Fruit fly (Drosophila melanogaster) whole organism, embryonic: ENCODE measurements around the gene Tm1.
A peak's percentile ranks its signal among the peaks of the same experiment; 100 is the strongest.

Source experiments
- ATbp ChIP-seq: fragments of 200-800 bp; sonication (Bioruptor generic); optimal IDR thresholded peaks from 2 replicates; lab custom pipeline; 2017; ENCODE audit warnings: missing biosample characterization, mild to moderate bottlenecking, missing genetic modification characterization, missing genetic modification reagents
- Ada2b ChIP-seq: fragments of 200-800 bp; sonication (Bioruptor generic); IDR thresholded peaks from 2 replicates; pipeline ENCODE4 v1.3.6; 2022; ENCODE audit warnings: missing biosample characterization, missing genetic modification characterization
- Bteb2 ChIP-seq: fragments of 200-800 bp; sonication (Bioruptor generic); optimal IDR thresholded peaks from 2 replicates; lab custom pipeline; 2016; ENCODE audit warnings: missing biosample characterization, missing genetic modification characterization
- CG11085 ChIP-seq: fragments of 200-800 bp; sonication (Bioruptor generic); IDR thresholded peaks from 2 replicates; pipeline ENCODE4 v1.3.6; 2022; ENCODE audit warnings: missing biosample characterization, missing genetic modification characterization
- CG11247 ChIP-seq: fragments of 200-800 bp; sonication (Bioruptor generic); IDR thresholded peaks from 2 replicates; pipeline ENCODE4 v1.3.6; 2022; ENCODE audit warnings: missing biosample characterization, missing genetic modification characterization
- CG12942 ChIP-seq: fragments of 200-800 bp; sonication (Bioruptor generic); optimal IDR thresholded peaks from 3 replicates; lab custom pipeline; 2016; ENCODE audit warnings: missing biosample characterization, missing genetic modification characterization
- CG13424 ChIP-seq: fragments of 200-800 bp; sonication (Bioruptor generic); optimal IDR thresholded peaks from 2 replicates; lab custom pipeline; 2019; ENCODE audit warnings: missing biosample characterization, mild to moderate bottlenecking, missing genetic modification characterization, moderate library complexity
- CG15011 ChIP-seq: fragments of 200-800 bp; sonication (Bioruptor generic); optimal IDR thresholded peaks from 3 replicates; lab custom pipeline; 2018; ENCODE audit warnings: missing biosample characterization, mild to moderate bottlenecking, missing genetic modification characterization
- CG15073 ChIP-seq: fragments of 200-800 bp; sonication (Bioruptor generic); optimal IDR thresholded peaks from 2 replicates; lab custom pipeline; 2016; ENCODE audit warnings: missing biosample characterization, missing genetic modification characterization
- CG17186 ChIP-seq: fragments of 200-800 bp; sonication (Bioruptor generic); optimal IDR thresholded peaks from 3 replicates; lab custom pipeline; 2017; ENCODE audit warnings: missing biosample characterization, missing genetic modification reagents, missing genetic modification characterization
- CG17359 ChIP-seq: fragments of 200-800 bp; sonication (Bioruptor generic); optimal IDR thresholded peaks from 3 replicates; lab custom pipeline; 2018; ENCODE audit warnings: missing biosample characterization, mild to moderate bottlenecking, missing genetic modification characterization, moderate library complexity
- CG1792 ChIP-seq: fragments of 200-800 bp; sonication (Bioruptor generic); optimal IDR thresholded peaks from 2 replicates; lab custom pipeline; 2016; ENCODE audit warnings: missing biosample characterization, missing genetic modification characterization
- CG2199 ChIP-seq: fragments of 200-800 bp; sonication (Bioruptor generic); IDR thresholded peaks from 3 replicates; pipeline ENCODE4 v1.3.6; 2022; ENCODE audit warnings: missing biosample characterization, missing genetic modification characterization
- CG2202 ChIP-seq: fragments of 200-800 bp; sonication (Bioruptor generic); optimal IDR thresholded peaks from 2 replicates; lab custom pipeline; 2018; ENCODE audit warnings: missing biosample characterization, mild to moderate bottlenecking, missing genetic modification characterization
- CG30020 ChIP-seq: fragments of 200-800 bp; optimal IDR thresholded peaks from 2 replicates; lab custom pipeline; 2019; ENCODE audit warnings: missing biosample characterization, mild to moderate bottlenecking, missing genetic modification characterization, moderate library complexity
- CG4360 ChIP-seq: fragments of 200-800 bp; sonication (Bioruptor generic); IDR thresholded peaks from 2 replicates; pipeline ENCODE4 v1.3.6; 2022; ENCODE audit warnings: missing biosample characterization, missing genetic modification characterization
- CG4404 ChIP-seq: fragments of 200-800 bp; sonication (Bioruptor generic); IDR thresholded peaks from 2 replicates; pipeline ENCODE4 v1.3.6; 2022; ENCODE audit warnings: missing biosample characterization, missing genetic modification characterization
- CG6175 ChIP-seq: fragments of 200-800 bp; sonication (Bioruptor generic); IDR thresholded peaks from 3 replicates; pipeline ENCODE4 v1.3.6; 2022; ENCODE audit warnings: missing biosample characterization, missing genetic modification characterization
- CG7271 ChIP-seq: fragments of 200-800 bp; sonication (Bioruptor generic); optimal IDR thresholded peaks from 2 replicates; lab custom pipeline; 2018; ENCODE audit warnings: missing biosample characterization, mild to moderate bottlenecking, missing genetic modification characterization, moderate library complexity
- CG7556 ChIP-seq: fragments of 200-800 bp; sonication (Bioruptor generic); optimal IDR thresholded peaks from 2 replicates; lab custom pipeline; 2017; ENCODE audit warnings: missing biosample characterization, mild to moderate bottlenecking, missing genetic modification characterization
- CG8388 ChIP-seq: fragments of 200-800 bp; sonication (Bioruptor generic); optimal IDR thresholded peaks from 2 replicates; lab custom pipeline; 2019; ENCODE audit warnings: missing biosample characterization, mild to moderate bottlenecking, missing genetic modification characterization, moderate library complexity
- CG8924 ChIP-seq: fragments of 200-800 bp; optimal IDR thresholded peaks from 3 replicates; lab custom pipeline; 2019; ENCODE audit warnings: missing biosample characterization, mild to moderate bottlenecking, missing genetic modification characterization, moderate library complexity
- CG9932 ChIP-seq: fragments of 200-800 bp; sonication (Bioruptor generic); IDR thresholded peaks from 2 replicates; pipeline ENCODE4 v1.3.6; 2022; ENCODE audit warnings: missing biosample characterization, missing genetic modification characterization
- CrebB ChIP-seq: fragments of 200-800 bp; sonication (Bioruptor generic); optimal IDR thresholded peaks from 3 replicates; lab custom pipeline; 2018; ENCODE audit warnings: missing biosample characterization, mild to moderate bottlenecking, missing genetic modification characterization
- Dll ChIP-seq: fragments of 200-800 bp; sonication (Bioruptor generic); IDR thresholded peaks from 4 replicates; pipeline ENCODE4 v1.3.6; 2022; ENCODE audit warnings: missing biosample characterization, missing genetic modification characterization; ENCODE audit not compliant: partially characterized antibody
- Ets65A ChIP-seq: fragments of 200-800 bp; sonication (Bioruptor generic); peaks from one replicate; lab custom pipeline; 2016; ENCODE audit warnings: missing biosample characterization, missing genetic modification characterization
- GATAe ChIP-seq: fragments of 200-800 bp; sonication (Bioruptor generic); conservative IDR thresholded peaks from 2 replicates; pipeline ENCODE4 v1.3.6; 2022; ENCODE audit warnings: missing biosample characterization, missing genetic modification characterization
- HLH4C ChIP-seq: fragments of 200-800 bp; sonication (Bioruptor generic); IDR thresholded peaks from 3 replicates; pipeline ENCODE4 v1.3.6; 2022; ENCODE audit warnings: missing biosample characterization, missing genetic modification characterization; ENCODE audit not compliant: partially characterized antibody
- Med ChIP-seq: fragments of 200-800 bp; sonication (Bioruptor generic); peaks from one replicate; lab custom pipeline; 2016; ENCODE audit warnings: missing biosample characterization, missing genetic modification characterization, mild to moderate bottlenecking, inconsistent platforms, moderate library complexity
- bowl ChIP-seq: fragments of 200-800 bp; sonication (Bioruptor generic); IDR thresholded peaks from 2 replicates; pipeline ENCODE4 v1.3.6; 2022; ENCODE audit warnings: missing biosample characterization, missing genetic modification characterization
- caup ChIP-seq: fragments of 200-800 bp; sonication (Bioruptor generic); optimal IDR thresholded peaks from 3 replicates; lab custom pipeline; 2017; ENCODE audit warnings: missing biosample characterization, mild to moderate bottlenecking, missing genetic modification characterization, moderate library complexity; ENCODE audit not compliant: severe bottlenecking
- dan ChIP-seq: fragments of 200-800 bp; sonication (Bioruptor generic); IDR thresholded peaks from 2 replicates; pipeline ENCODE4 v1.3.6; 2022; ENCODE audit warnings: missing biosample characterization, missing genetic modification characterization
- dm ChIP-seq: fragments of 200-800 bp; sonication (Bioruptor generic); optimal IDR thresholded peaks from 3 replicates; lab custom pipeline; 2016; ENCODE audit warnings: missing biosample characterization, missing genetic modification characterization
- fu2 ChIP-seq: fragments of 200-800 bp; sonication (Bioruptor generic); optimal IDR thresholded peaks from 2 replicates; lab custom pipeline; 2016; ENCODE audit warnings: missing biosample characterization, missing genetic modification characterization
- gsb ChIP-seq: fragments of 200-800 bp; sonication (Bioruptor generic); IDR thresholded peaks from 2 replicates; pipeline ENCODE4 v1.3.6; 2022; ENCODE audit warnings: missing biosample characterization, missing genetic modification characterization
- inv ChIP-seq: fragments of 200-800 bp; sonication (Bioruptor generic); IDR thresholded peaks from 2 replicates; pipeline ENCODE4 v1.3.6; 2022; ENCODE audit warnings: missing biosample characterization, missing genetic modification characterization; ENCODE audit not compliant: partially characterized antibody
- lbe ChIP-seq: fragments of 200-800 bp; sonication (Bioruptor generic); optimal IDR thresholded peaks from 2 replicates; lab custom pipeline; 2016; ENCODE audit warnings: missing biosample characterization, mild to moderate bottlenecking, missing genetic modification characterization
- nmo ChIP-seq: fragments of 200-800 bp; sonication (Bioruptor generic); optimal IDR thresholded peaks from 2 replicates; lab custom pipeline; 2018; ENCODE audit warnings: missing biosample characterization, mild to moderate bottlenecking, missing genetic modification characterization, moderate library complexity
- pan ChIP-seq, 4 experiments: fragments of >200 bp in 3 of 4; fragments of 200-800 bp in 1 of 4; sonication (Bioruptor generic) in 1 of 4; optimal IDR thresholded peaks in 3 of 4; IDR thresholded peaks in 1 of 4; 2 replicates each; pipeline versions ENCODE4 v1.3.6 to Lab custom; 2017 to 2022; ENCODE audit warnings: missing biosample characterization in 2 of 4, missing genetic modification characterization in 2 of 4, mixed read lengths in 1 of 4
- phol ChIP-seq: fragments of 200-800 bp; sonication (Bioruptor generic); optimal IDR thresholded peaks from 3 replicates; lab custom pipeline; 2018; ENCODE audit warnings: missing biosample characterization, mild to moderate bottlenecking, missing genetic modification characterization, moderate library complexity
- pum ChIP-seq: fragments of 200-800 bp; sonication (Bioruptor generic); optimal IDR thresholded peaks from 2 replicates; lab custom pipeline; 2016; ENCODE audit warnings: missing biosample characterization, missing genetic modification characterization
- slbo ChIP-seq: fragments of 200-800 bp; sonication (Bioruptor generic); IDR thresholded peaks from 2 replicates; pipeline ENCODE4 v1.3.6; 2022; ENCODE audit warnings: missing biosample characterization, missing genetic modification characterization
- slp2 ChIP-seq: fragments of 200-800 bp; sonication (Bioruptor generic); optimal IDR thresholded peaks from 2 replicates; lab custom pipeline; 2016; ENCODE audit warnings: missing biosample characterization, missing genetic modification characterization
- tll ChIP-seq, 2 experiments: fragments of 200-800 bp in 1 of 2; fragments of >200 bp in 1 of 2; sonication (Bioruptor generic) in 1 of 2; optimal IDR thresholded peaks; 2 replicates each; lab custom pipeline; 2017 to 2019; ENCODE audit warnings: missing biosample characterization in 2 of 2, missing genetic modification characterization in 2 of 2, mild to moderate bottlenecking in 1 of 2, moderate library complexity in 1 of 2
- vvl ChIP-seq: fragments of 200-800 bp; sonication (Bioruptor generic); IDR thresholded peaks from 2 replicates; pipeline ENCODE4 v1.3.6; 2022; ENCODE audit warnings: missing biosample characterization, missing genetic modification characterization
- yki ChIP-seq: fragments of >200 bp; optimal IDR thresholded peaks from 3 replicates; lab custom pipeline; 2018
- zen2 ChIP-seq: fragments of 200-800 bp; sonication (Bioruptor generic); IDR thresholded peaks from 3 replicates; pipeline ENCODE4 v1.3.6; 2022; ENCODE audit warnings: missing biosample characterization, missing genetic modification characterization; ENCODE audit not compliant: partially characterized antibody
- zfh1 ChIP-seq: fragments of 200-800 bp; sonication (Bioruptor generic); IDR thresholded peaks from 3 replicates; pipeline ENCODE4 v1.3.6; 2022; ENCODE audit warnings: missing biosample characterization, missing genetic modification characterization

Tm1 gene

DNA sequence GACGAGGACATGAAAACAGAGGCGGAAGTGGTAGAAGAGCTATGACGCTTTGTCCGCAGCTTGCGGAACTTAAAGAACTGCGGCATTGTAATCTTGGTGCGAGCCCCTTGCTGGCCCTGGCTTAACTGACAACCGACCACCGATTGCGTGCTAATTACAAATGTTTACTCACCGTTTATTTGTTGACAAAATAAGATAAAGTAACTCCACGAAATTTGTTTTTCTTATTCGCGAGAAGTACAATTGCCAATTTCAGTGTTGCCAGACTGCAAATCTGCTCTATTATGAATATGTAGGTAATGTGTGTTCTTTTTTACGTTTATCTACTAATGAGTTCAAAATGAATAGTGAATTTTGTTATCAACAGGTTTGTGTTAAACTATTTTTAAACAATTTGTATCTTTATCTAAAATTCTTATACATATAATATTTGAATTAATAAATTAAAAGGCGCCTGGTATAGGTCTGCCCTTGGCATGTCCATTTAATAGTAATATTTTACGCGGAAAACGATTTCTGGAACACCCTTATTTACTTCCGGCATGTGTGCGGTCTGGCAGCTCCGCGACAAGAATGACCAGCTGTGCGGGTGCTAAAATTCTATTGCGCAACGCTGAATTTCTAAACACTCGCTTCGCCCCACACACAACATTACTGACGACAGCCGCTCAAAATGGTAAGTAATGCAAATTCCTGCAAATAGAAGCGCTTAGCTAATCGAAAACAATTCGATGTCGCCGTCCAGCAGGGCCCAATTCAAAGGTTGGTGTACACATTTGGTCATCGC is 78.8 kb downstream of the Tm1 start, which contains the start of the genes Atg4b and Hibch (continued):
- peak; percentile 79 for TF ChIP-seq Ada2b (GFP tag; lab: Robert Waterston, UW)
- TF ChIP-seq GATAe = peak; percentile 39; the same call in 1 of the 2 replicates
- peak; percentile 22 for TF ChIP-seq fu2
- no peak for TF ChIP-seq bowl
- peak; percentile 83 for TF ChIP-seq CG17359
- TF ChIP-seq CG13424 (tag; lab: Kevin White, UChicago) = peak; percentile 91
- TF ChIP-seq CrebB = peak; percentile 35
- peak; percentile 76 for TF ChIP-seq CG8388 (GFP tag; lab: Kevin White, UChicago)
- peak; percentile 79 for TF ChIP-seq CG30020
- TF ChIP-seq zfh1 = peak; percentile 62; the same call in 2 of the 3 replicates
- no peak for TF ChIP-seq zen2 (GFP tag; lab: Robert Waterston, UW)
- peak; percentile 80 for TF ChIP-seq lbe (GFP tag; lab: Kevin White, UChicago)
- TF ChIP-seq CG7556 (GFP tag; lab: Kevin White, UChicago) = peak; percentile 87
- TF ChIP-seq CG8924 = peak; percentile 91
- TF ChIP-seq Med (GFP tag; lab: Kevin White, UChicago) = peak; percentile 70
- TF ChIP-seq CG9932 = peak; percentile 94
- TF ChIP-seq slp2 (GFP tag; lab: Kevin White, UChicago) = no peak
- TF ChIP-seq CG6175 = peak; percentile 60; the same call in 2 of the 3 replicates
- no peak for TF ChIP-seq CG2199 (GFP tag; lab: Robert Waterston, UW)
- no peak for TF ChIP-seq CG1792
- peak; percentile 37 for TF ChIP-seq CG17186 (GFP tag; lab: Kevin White, UChicago)
- TF ChIP-seq caup (GFP tag; lab: Kevin White, UChicago) = peak; percentile 82
- peak; percentile 91 for TF ChIP-seq slbo (GFP tag; lab: Robert Waterston, UW)
- TF ChIP-seq Bteb2 (GFP tag; lab: Kevin White, UChicago) = peak; percentile 16
- TF ChIP-seq pan (optimal IDR thresholded peaks at IDR 0.05; lab: Kevin White, UChicago) = no peak
- peak in 1 of 2 experiments; percentile 83 for TF ChIP-seq pan (GFP tag; optimal IDR thresholded peaks at IDR 0.05 in 1 of 2, IDR thresholded peaks at IDR 0.05 in 1 of 2)
- peak; percentile 57 for TF ChIP-seq dan
- TF ChIP-seq CG15011 (GFP tag; lab: Kevin White, UChicago) = no peak
- TF ChIP-seq CG4360 (GFP tag; lab: Robert Waterston, UW) = no peak
- TF ChIP-seq phol (tag; lab: Kevin White, UChicago) = peak; percentile 85
- TF ChIP-seq gsb (GFP tag; lab: Robert Waterston, UW) = no peak; the same call in 1 of the 2 replicates
- peak; percentile 89 for TF ChIP-seq Ets65A (GFP tag; lab: Kevin White, UChicago)
- no peak for TF ChIP-seq Dll
- TF ChIP-seq CG15073 (GFP tag; lab: Kevin White, UChicago) = no peak
- peak; percentile 81; the same call in 1 of the 2 replicates for TF ChIP-seq vvl
- peak; percentile 65 for TF ChIP-seq CG11247 (GFP tag; lab: Robert Waterston, UW)
- TF ChIP-seq inv (GFP tag; lab: Robert Waterston, UW) = no peak
- no peak for TF ChIP-seq yki (lab: Kevin White, UChicago)
- TF ChIP-seq tll (GFP tag; optimal IDR thresholded peaks at IDR 0.05; lab: Kevin White, UChicago) = peak in 1 of 2 experiments; percentile 10
- no peak for TF ChIP-seq HLH4C
- TF ChIP-seq pum (GFP tag; lab: Kevin White, UChicago) = peak; percentile 9
- TF ChIP-seq nmo = peak; percentile 79
- TF ChIP-seq CG2202 (tag; lab: Kevin White, UChicago) = peak; percentile 48
- peak; percentile 87 for TF ChIP-seq CG4404
- TF ChIP-seq CG12942 (GFP tag; lab: Kevin White, UChicago) = peak; percentile 74
- TF ChIP-seq CG11085 (GFP tag; lab: Robert Waterston, UW) = peak; percentile 82
- TF ChIP-seq CG7271 (tag; lab: Kevin White, UChicago) = no peak
- peak; percentile 59 for TF ChIP-seq ATbp (GFP tag; lab: Kevin White, UChicago)
- no peak for TF ChIP-seq dm (GFP tag; lab: Kevin White, UChicago)
